Fruit fly (Drosophila melanogaster): ENCODE measurements around the gene CG10919.

DNA sequence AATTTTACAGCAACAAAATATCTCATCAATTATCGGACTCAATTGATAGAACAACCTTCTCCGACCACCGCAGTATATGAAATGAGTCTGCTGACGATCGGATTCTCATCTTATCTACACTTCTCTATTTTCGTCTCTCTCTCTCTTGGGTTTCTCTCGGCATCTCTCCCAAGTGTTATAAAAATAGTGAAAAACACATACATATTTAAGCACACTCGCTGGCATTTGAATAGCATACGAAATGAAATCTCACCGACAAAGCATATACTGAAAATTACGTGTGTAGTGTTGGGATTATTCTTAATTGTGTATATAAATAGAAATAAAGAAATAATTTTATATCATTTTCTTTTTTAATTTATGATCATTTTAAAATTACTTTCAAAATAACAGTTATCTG is 7.9 kb upstream of the CG10919 start, which contains the start of gene pyd3:
- TF ChIP-seq bab1 (GFP tag; optimal IDR thresholded peaks at IDR 0.05) (no peak), tj (GFP tag; optimal IDR thresholded peaks at IDR 0.05) (no peak), cnc (optimal IDR thresholded peaks at IDR 0.05) (no peak), kay (GFP tag; ENCODE audit: borderline replicate concordance) (no peak), Mnt (GFP tag; optimal IDR thresholded peaks at IDR 0.05) (no peak), ovo (GFP tag; optimal IDR thresholded peaks at IDR 0.05) (no peak)

All from whole organism, adult.